Worm (Caenorhabditis elegans) whole organism, early embryonic: Measurements from ENCODE around the gene ril-2.

Source experiments
- B0310.2 ChIP-seq: sonication (generic microtip); optimal IDR thresholded peaks from 2 replicates; lab custom pipeline; 2016; ENCODE audit warnings: mild to moderate bottlenecking, missing genetic modification characterization, missing compliant biosample characterization
- F13C5.2 ChIP-seq: sonication (generic microtip); optimal IDR thresholded peaks from 2 replicates; lab custom pipeline; 2017; ENCODE audit warnings: mild to moderate bottlenecking, missing genetic modification characterization, inconsistent platforms, missing compliant biosample characterization
- aly-1 ChIP-seq: sonication (generic microtip); optimal IDR thresholded peaks from 2 replicates; lab custom pipeline; 2016; ENCODE audit warnings: missing genetic modification characterization, missing compliant biosample characterization
- ama-1 ChIP-seq: fragments of 150-350 bp; optimal IDR thresholded peaks from 2 replicates; lab custom pipeline; 2014
- ceh-13 ChIP-seq: fragments of 200-800 bp; sonication (Bioruptor generic); optimal IDR thresholded peaks from 2 replicates; lab custom pipeline; 2018; ENCODE audit warnings: mild to moderate bottlenecking, missing genetic modification characterization, missing compliant biosample characterization
- ceh-36 ChIP-seq: sonication (generic microtip); optimal IDR thresholded peaks from 2 replicates; lab custom pipeline; 2016; ENCODE audit warnings: missing genetic modification characterization, inconsistent platforms, missing compliant biosample characterization
- ets-7 ChIP-seq: sonication (generic microtip); optimal IDR thresholded peaks from 2 replicates; lab custom pipeline; 2016; ENCODE audit warnings: missing genotype, missing genetic modification characterization, missing compliant biosample characterization
- flt-1 ChIP-seq: fragments of 200-800 bp; sonication (Bioruptor generic); IDR thresholded peaks from 2 replicates; pipeline ENCODE4 v1.3.6; 2022; ENCODE audit warnings: missing genetic modification characterization, missing compliant biosample characterization
- hmg-4 ChIP-seq: fragments of 200-800 bp; sonication (Bioruptor generic); optimal IDR thresholded peaks from 2 replicates; lab custom pipeline; 2018; ENCODE audit warnings: mild to moderate bottlenecking, missing genetic modification characterization, missing compliant biosample characterization
- sea-1 ChIP-seq: fragments of 200-800 bp; sonication (Bioruptor generic); conservative IDR thresholded peaks from 2 replicates; pipeline ENCODE4 v1.3.6; 2022; ENCODE audit warnings: missing genetic modification characterization, missing compliant biosample characterization
- tbx-11 ChIP-seq: fragments of 200-800 bp; sonication (Bioruptor generic); IDR thresholded peaks from 2 replicates; pipeline ENCODE4 v1.3.6; 2022; ENCODE audit warnings: missing genetic modification characterization, missing compliant biosample characterization
- tbx-37 ChIP-seq: fragments of 200-800 bp; sonication (Bioruptor generic); conservative IDR thresholded peaks from 2 replicates; pipeline ENCODE4 v1.3.6; 2022; ENCODE audit warnings: missing genetic modification reagents, missing genetic modification characterization, missing compliant biosample characterization
- tra-4 ChIP-seq: sonication (generic microtip); optimal IDR thresholded peaks from 2 replicates; lab custom pipeline; 2017; ENCODE audit warnings: missing genetic modification characterization, missing compliant biosample characterization

DNA sequence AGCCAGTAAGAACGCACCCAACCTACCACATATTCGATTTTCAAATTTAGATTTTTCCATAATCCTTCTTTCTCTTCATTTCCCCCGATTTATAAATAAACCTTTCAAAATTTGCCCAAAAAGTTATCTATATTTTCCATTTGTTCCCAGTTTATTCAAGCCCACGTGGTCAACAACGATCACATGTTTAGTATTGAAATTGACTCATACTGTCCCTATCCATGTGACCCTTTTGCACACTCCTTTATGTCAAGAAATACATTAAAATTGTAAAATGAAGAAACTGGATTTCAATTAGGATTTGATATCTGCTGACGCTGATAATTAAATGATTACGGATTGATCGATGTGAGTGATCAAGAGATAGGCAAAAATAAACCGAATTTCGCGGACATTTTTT is 36.3 kb upstream of the ril-2 start:
- TF ChIP-seq ama-1 (lab: Kevin White, UChicago): no peak
- no peak for TF ChIP-seq ceh-36 (tag; lab: Kevin White, UChicago)
- no peak for TF ChIP-seq ceh-13 (GFP tag; lab: Kevin White, UChicago)
- TF ChIP-seq flt-1 (GFP tag; lab: Robert Waterston, UW): no peak
- no peak for TF ChIP-seq ets-7
- no peak for TF ChIP-seq sea-1
- no peak for TF ChIP-seq tbx-11 (GFP tag; lab: Robert Waterston, UW)
- no peak for TF ChIP-seq tbx-37 (GFP tag; lab: Robert Waterston, UW)
- no peak for TF ChIP-seq B0310.2 (tag; lab: Kevin White, UChicago)
- TF ChIP-seq tra-4 (tag; lab: Kevin White, UChicago): no peak
- no peak for TF ChIP-seq aly-1 (tag; lab: Kevin White, UChicago)
- no peak for TF ChIP-seq hmg-4 (GFP tag; lab: Kevin White, UChicago)
- no peak for TF ChIP-seq F13C5.2 (tag; lab: Kevin White, UChicago)
